Fruit fly (Drosophila melanogaster) whole organism, embryonic: Measurements from ENCODE around the gene CG9117.

ENCODE experiments used
- ATbp ChIP-seq: fragments of 200-800 bp; sonication (Bioruptor generic); optimal IDR thresholded peaks from 2 replicates; lab custom pipeline; 2017; ENCODE audit warnings: missing biosample characterization, mild to moderate bottlenecking, missing genetic modification characterization, missing genetic modification reagents
- CG10147 ChIP-seq: fragments of 200-800 bp; sonication (Bioruptor generic); optimal IDR thresholded peaks from 2 replicates; lab custom pipeline; 2019; ENCODE audit warnings: missing biosample characterization, mild to moderate bottlenecking, missing genetic modification characterization, moderate library complexity
- CG11398 ChIP-seq: fragments of 200-800 bp; sonication (Bioruptor generic); optimal IDR thresholded peaks from 2 replicates; lab custom pipeline; 2016; ENCODE audit warnings: missing biosample characterization, missing genetic modification characterization
- CG14014 ChIP-seq: fragments of 200-800 bp; sonication (Bioruptor generic); IDR thresholded peaks from 2 replicates; pipeline ENCODE4 v1.3.6; 2022; ENCODE audit warnings: missing biosample characterization, missing genetic modification characterization
- CG1529 ChIP-seq: fragments of 200-800 bp; sonication (Bioruptor generic); optimal IDR thresholded peaks from 3 replicates; lab custom pipeline; 2018; ENCODE audit warnings: missing biosample characterization, missing genetic modification characterization
- CG15696 ChIP-seq: fragments of 200-800 bp; sonication (Bioruptor generic); optimal IDR thresholded peaks from 2 replicates; lab custom pipeline; 2019; ENCODE audit warnings: missing biosample characterization, mild to moderate bottlenecking, missing genetic modification characterization, moderate library complexity
- CG16779 ChIP-seq: fragments of 200-800 bp; sonication (Bioruptor generic); IDR thresholded peaks from 2 replicates; pipeline ENCODE4 v1.3.6; 2022; ENCODE audit warnings: missing biosample characterization, missing genetic modification characterization
- CG1832 ChIP-seq: fragments of 200-800 bp; sonication (Bioruptor generic); optimal IDR thresholded peaks from 2 replicates; lab custom pipeline; 2017; ENCODE audit warnings: missing biosample characterization, mild to moderate bottlenecking, missing genetic modification characterization, inconsistent platforms
- CG18476 ChIP-seq: fragments of 200-800 bp; sonication (Bioruptor generic); optimal IDR thresholded peaks from 2 replicates; lab custom pipeline; 2016; ENCODE audit warnings: missing biosample characterization, mild to moderate bottlenecking, missing genetic modification characterization
- CG18619 ChIP-seq: fragments of 200-800 bp; sonication (Bioruptor generic); optimal IDR thresholded peaks from 3 replicates; lab custom pipeline; 2017; ENCODE audit warnings: missing biosample characterization, mild to moderate bottlenecking, missing genetic modification characterization
- CG30020 ChIP-seq: fragments of 200-800 bp; optimal IDR thresholded peaks from 2 replicates; lab custom pipeline; 2019; ENCODE audit warnings: missing biosample characterization, mild to moderate bottlenecking, missing genetic modification characterization, moderate library complexity
- CG31441 ChIP-seq: fragments of 200-800 bp; sonication (Bioruptor generic); IDR thresholded peaks from 2 replicates; pipeline ENCODE4 v1.3.6; 2022; ENCODE audit warnings: missing biosample characterization, missing genetic modification characterization
- CG32767 ChIP-seq: fragments of 200-800 bp; sonication (Bioruptor generic); IDR thresholded peaks from 2 replicates; pipeline ENCODE4 v1.3.6; 2022; ENCODE audit warnings: missing biosample characterization, missing genetic modification characterization
- CG3407 ChIP-seq: fragments of 200-800 bp; sonication (Bioruptor generic); optimal IDR thresholded peaks from 2 replicates; lab custom pipeline; 2018; ENCODE audit warnings: missing biosample characterization, mild to moderate bottlenecking, missing genetic modification characterization
- CG7839 ChIP-seq: fragments of 200-800 bp; sonication (Bioruptor generic); optimal IDR thresholded peaks from 3 replicates; lab custom pipeline; 2018; ENCODE audit warnings: missing biosample characterization, mild to moderate bottlenecking, missing genetic modification characterization, moderate library complexity
- CG8290 ChIP-seq, 3 experiments: fragments of 200-800 bp; sonication (Bioruptor generic); optimal IDR thresholded peaks; 2 replicates each; lab custom pipeline; 2016 to 2019; ENCODE audit warnings: missing biosample characterization in 3 of 3, missing genetic modification characterization in 3 of 3, mild to moderate bottlenecking in 2 of 3, moderate library complexity in 1 of 3
- CG8359 ChIP-seq: fragments of 200-800 bp; sonication (Bioruptor generic); optimal IDR thresholded peaks from 2 replicates; lab custom pipeline; 2017; ENCODE audit warnings: missing biosample characterization, mild to moderate bottlenecking, missing genetic modification characterization, borderline replicate concordance
- CG8944 ChIP-seq: fragments of 200-800 bp; sonication (Bioruptor generic); optimal IDR thresholded peaks from 3 replicates; lab custom pipeline; 2016; ENCODE audit warnings: missing biosample characterization, missing genetic modification characterization
- Dip2 ChIP-seq: fragments of 200-800 bp; sonication (Bioruptor generic); IDR thresholded peaks from 2 replicates; pipeline ENCODE4 v1.3.6; 2022; ENCODE audit warnings: missing biosample characterization, missing genetic modification characterization
- Doc3 ChIP-seq: fragments of 200-800 bp; sonication (Bioruptor generic); IDR thresholded peaks from 3 replicates; pipeline ENCODE4 v1.3.6; 2022; ENCODE audit warnings: missing biosample characterization, missing genetic modification characterization; ENCODE audit not compliant: partially characterized antibody
- Eip74EF ChIP-seq, 2 experiments: fragments of 200-800 bp in 1 of 2; fragments of >200 bp in 1 of 2; sonication (Bioruptor generic) in 1 of 2; optimal IDR thresholded peaks; 2 replicates each; lab custom pipeline; 2017 to 2019; ENCODE audit warnings: missing biosample characterization in 2 of 2, missing genetic modification characterization in 2 of 2, mild to moderate bottlenecking in 1 of 2, moderate library complexity in 1 of 2
- MBD-R2 ChIP-seq: fragments of 200-800 bp; sonication (Bioruptor generic); IDR thresholded peaks from 2 replicates; pipeline ENCODE4 v1.3.6; 2022; ENCODE audit warnings: missing biosample characterization, missing genetic modification characterization
- Oaz ChIP-seq: fragments of 200-800 bp; sonication (Bioruptor generic); IDR thresholded peaks from 2 replicates; pipeline ENCODE4 v1.3.6; 2022; ENCODE audit warnings: missing biosample characterization, missing genetic modification characterization
- Ssrp ChIP-seq: fragments of 200-800 bp; sonication (Bioruptor generic); optimal IDR thresholded peaks from 2 replicates; lab custom pipeline; 2018; ENCODE audit warnings: missing biosample characterization, mild to moderate bottlenecking, missing genetic modification characterization, moderate library complexity
- Taf1 ChIP-seq: fragments of 200-800 bp; sonication (Bioruptor generic); IDR thresholded peaks from 2 replicates; pipeline ENCODE4 v1.3.6; 2022; ENCODE audit warnings: missing biosample characterization, missing genetic modification characterization
- chif ChIP-seq, 2 experiments: fragments of 200-800 bp; sonication (Bioruptor generic); optimal IDR thresholded peaks; 3 replicates each; lab custom pipeline; 2016; ENCODE audit warnings: missing biosample characterization in 2 of 2, missing genetic modification characterization in 2 of 2
- chn ChIP-seq: fragments of 200-800 bp; sonication (Bioruptor generic); optimal IDR thresholded peaks from 2 replicates; lab custom pipeline; 2016; ENCODE audit warnings: missing biosample characterization, missing genetic modification characterization
- danr ChIP-seq: fragments of 200-800 bp; sonication (Bioruptor generic); IDR thresholded peaks from 2 replicates; pipeline ENCODE4 v1.3.6; 2022; ENCODE audit warnings: missing biosample characterization, missing genetic modification characterization
- dmrt99B ChIP-seq: fragments of 200-800 bp; sonication (Bioruptor generic); optimal IDR thresholded peaks from 2 replicates; lab custom pipeline; 2018; ENCODE audit warnings: missing biosample characterization, mild to moderate bottlenecking, missing genetic modification characterization, moderate library complexity
- en ChIP-seq: fragments of 200-800 bp; sonication (Bioruptor generic); optimal IDR thresholded peaks from 2 replicates; lab custom pipeline; 2016; ENCODE audit warnings: missing biosample characterization, missing genetic modification characterization
- esg ChIP-seq: fragments of 200-800 bp; sonication (Bioruptor generic); conservative IDR thresholded peaks from 2 replicates; pipeline ENCODE4 v1.3.6; 2022; ENCODE audit warnings: missing biosample characterization, missing genetic modification characterization
- grn ChIP-seq: fragments of 200-800 bp; sonication (Bioruptor generic); optimal IDR thresholded peaks from 3 replicates; lab custom pipeline; 2017; ENCODE audit warnings: missing biosample characterization, missing genetic modification characterization
- hb ChIP-seq: fragments of 200-800 bp; sonication (Bioruptor generic); IDR thresholded peaks from 3 replicates; pipeline ENCODE4 v1.3.6; 2022; ENCODE audit warnings: missing biosample characterization, missing genetic modification characterization; ENCODE audit not compliant: partially characterized antibody
- knrl ChIP-seq: fragments of 200-800 bp; sonication (Bioruptor generic); IDR thresholded peaks from 3 replicates; pipeline ENCODE4 v1.3.6; 2022; ENCODE audit warnings: missing biosample characterization, missing genetic modification characterization; ENCODE audit not compliant: partially characterized antibody
- lilli ChIP-seq: fragments of 200-800 bp; sonication (Bioruptor generic); optimal IDR thresholded peaks from 3 replicates; lab custom pipeline; 2016; ENCODE audit warnings: missing biosample characterization, missing genetic modification characterization
- mirr ChIP-seq: fragments of 200-800 bp; sonication (Bioruptor generic); optimal IDR thresholded peaks from 3 replicates; lab custom pipeline; 2018; ENCODE audit warnings: missing biosample characterization, mild to moderate bottlenecking, missing genetic modification characterization
- pnt ChIP-seq: fragments of 200-800 bp; sonication (Bioruptor generic); optimal IDR thresholded peaks from 3 replicates; lab custom pipeline; 2016; ENCODE audit warnings: missing biosample characterization, missing genetic modification characterization
- sc ChIP-seq, 3 experiments: fragments of >200 bp in 2 of 3; fragments of 200-800 bp in 1 of 3; sonication (Bioruptor generic) in 1 of 3; optimal IDR thresholded peaks; 2 replicates in 2 of 3; 3 replicates in 1 of 3; lab custom pipeline; 2017; ENCODE audit warnings: mild to moderate bottlenecking in 1 of 3, missing biosample characterization in 1 of 3, missing genetic modification characterization in 1 of 3, missing genetic modification reagents in 1 of 3
- shn ChIP-seq: fragments of 200-800 bp; sonication (Bioruptor generic); optimal IDR thresholded peaks from 3 replicates; lab custom pipeline; 2016; ENCODE audit warnings: missing biosample characterization, missing genetic modification characterization
- ssp ChIP-seq: fragments of 200-800 bp; sonication (Bioruptor generic); IDR thresholded peaks from 2 replicates; pipeline ENCODE4 v1.3.6; 2022; ENCODE audit warnings: missing biosample characterization, missing genetic modification characterization
- tin ChIP-seq: fragments of 200-800 bp; sonication (Bioruptor generic); optimal IDR thresholded peaks from 3 replicates; lab custom pipeline; 2016; ENCODE audit warnings: missing biosample characterization, missing genetic modification characterization
- tna ChIP-seq: fragments of 200-800 bp; sonication (Bioruptor generic); IDR thresholded peaks from 2 replicates; pipeline ENCODE4 v1.3.6; 2022; ENCODE audit warnings: missing biosample characterization, missing genetic modification characterization; ENCODE audit not compliant: partially characterized antibody

Gene CG9117

DNA sequence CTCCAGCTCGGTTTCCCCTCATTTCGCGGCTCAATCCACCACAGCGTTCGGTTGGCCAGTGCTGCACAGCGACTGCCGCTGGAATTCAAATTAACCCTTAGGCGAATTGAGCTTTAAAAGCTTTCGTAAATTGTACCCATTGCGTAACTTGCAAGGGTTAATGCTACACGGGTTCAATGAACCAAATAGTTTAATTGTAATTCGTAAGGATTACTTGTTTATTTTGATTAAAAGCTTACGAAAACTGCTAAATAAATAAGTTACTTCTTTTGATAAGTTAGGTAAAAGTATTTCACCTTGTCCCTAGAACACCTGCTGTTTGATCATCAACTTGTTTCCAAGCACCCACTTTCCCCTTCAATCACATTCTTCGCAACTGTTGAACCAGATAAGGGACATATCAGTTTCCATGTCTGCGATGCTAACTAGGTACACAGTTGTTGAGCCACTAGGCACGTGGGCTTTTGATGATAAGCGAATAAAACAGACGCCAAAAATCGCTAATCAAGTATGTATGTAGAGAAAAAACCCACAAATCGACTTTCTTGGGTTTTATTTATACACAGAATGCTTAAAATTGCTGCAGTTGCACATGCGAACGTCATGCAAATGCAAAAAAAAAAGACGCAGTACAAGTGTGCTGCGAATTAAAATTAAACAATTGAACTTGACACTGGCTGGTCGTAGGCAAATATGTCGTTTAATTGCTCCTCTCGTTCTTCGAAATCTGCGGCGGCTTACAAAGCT, 8.4 kb upstream of the CG9117 start, which contains the start of gene Pfas (continued):
- peak in 1 of 2 experiments; percentile 7 for TF ChIP-seq chif (GFP tag; optimal IDR thresholded peaks at IDR 0.05; lab: Kevin White, UChicago)
- TF ChIP-seq tna: no peak
- peak; percentile 6 for TF ChIP-seq CG3407 (GFP tag; lab: Kevin White, UChicago)
- peak; percentile 81 for TF ChIP-seq lilli
- no peak for TF ChIP-seq sc (optimal IDR thresholded peaks at IDR 0.05; lab: Kevin White, UChicago)
- TF ChIP-seq sc (GFP tag; optimal IDR thresholded peaks at IDR 0.05; lab: Kevin White, UChicago): no peak
- peak; percentile 3 for TF ChIP-seq pnt (GFP tag; lab: Kevin White, UChicago)
- no peak for TF ChIP-seq CG32767
- no peak for TF ChIP-seq CG16779 (GFP tag; lab: Robert Waterston, UW)
- no peak for TF ChIP-seq grn (GFP tag; lab: Kevin White, UChicago)
- peak; percentile 37 for TF ChIP-seq MBD-R2 (GFP tag; lab: Robert Waterston, UW)
- TF ChIP-seq CG18476: no peak
- TF ChIP-seq shn: peak; percentile 44
- peak; percentile 55 for TF ChIP-seq CG7839 (tag; lab: Kevin White, UChicago)
- TF ChIP-seq esg (GFP tag; lab: Robert Waterston, UW): no peak
- peak; percentile 38 for TF ChIP-seq CG18619 (GFP tag; lab: Kevin White, UChicago)
- TF ChIP-seq ATbp (GFP tag; lab: Kevin White, UChicago): peak; percentile 20
- no peak for TF ChIP-seq Oaz
- TF ChIP-seq dmrt99B (tag; lab: Kevin White, UChicago): no peak
- TF ChIP-seq CG8944 (GFP tag; lab: Kevin White, UChicago): peak; percentile 37
- TF ChIP-seq CG10147 (GFP tag; lab: Kevin White, UChicago): peak; percentile 30
- no peak for TF ChIP-seq hb
- peak; percentile 5 for TF ChIP-seq tin (GFP tag; lab: Kevin White, UChicago)
- no peak for TF ChIP-seq Eip74EF (GFP tag; optimal IDR thresholded peaks at IDR 0.05; lab: Kevin White, UChicago)
- no peak for TF ChIP-seq Ssrp (tag; lab: Kevin White, UChicago)
- TF ChIP-seq Doc3 (GFP tag; lab: Robert Waterston, UW): no peak
- TF ChIP-seq knrl: no peak
- no peak for TF ChIP-seq CG8290 (GFP tag; optimal IDR thresholded peaks at IDR 0.05; lab: Kevin White, UChicago)
- TF ChIP-seq CG8290 (tag; optimal IDR thresholded peaks at IDR 0.05; lab: Kevin White, UChicago): peak in 1 of 2 experiments; percentile 89
- peak; percentile 14 for TF ChIP-seq chn (GFP tag; lab: Kevin White, UChicago)
- no peak for TF ChIP-seq CG30020 (tag; lab: Kevin White, UChicago)
- no peak for TF ChIP-seq CG15696 (tag; lab: Kevin White, UChicago)
- TF ChIP-seq mirr (GFP tag; lab: Kevin White, UChicago): peak; percentile 75
- TF ChIP-seq CG14014: peak; percentile 42; the same call in 1 of the 2 replicates
- TF ChIP-seq CG1529 (GFP tag; lab: Kevin White, UChicago): no peak
- no peak for TF ChIP-seq Taf1
- TF ChIP-seq CG1832: no peak
- TF ChIP-seq CG31441 (GFP tag; lab: Robert Waterston, UW): no peak
- TF ChIP-seq CG11398 (GFP tag; lab: Kevin White, UChicago): no peak
- TF ChIP-seq ssp (GFP tag; lab: Robert Waterston, UW): no peak
- TF ChIP-seq Dip2: no peak
- no peak for TF ChIP-seq danr (GFP tag; lab: Robert Waterston, UW)
- no peak for TF ChIP-seq CG8359 (GFP tag; lab: Kevin White, UChicago)
- TF ChIP-seq en (GFP tag; lab: Kevin White, UChicago): no peak
